Worm (Caenorhabditis elegans) whole organism, L2 larva: ENCODE data around the gene nhr-164.
"Not testable (repeated sequence)": the region's sequence is repeated elsewhere in the genome, so short reads cannot be mapped to it uniquely, and the experiment has no call there.

Source experiments
- F13H6.1 ChIP-seq: sonication (generic microtip); optimal IDR thresholded peaks from 2 replicates; lab custom pipeline; 2016; ENCODE audit warnings: missing genetic modification characterization, missing compliant biosample characterization
- Y55F3AM.14 ChIP-seq: fragments of 200-800 bp; sonication (Bioruptor generic); optimal IDR thresholded peaks from 2 replicates; lab custom pipeline; 2018; ENCODE audit warnings: mild to moderate bottlenecking, missing genetic modification characterization, missing compliant biosample characterization
- ZK546.5 ChIP-seq: sonication (generic microtip); optimal IDR thresholded peaks from 2 replicates; lab custom pipeline; 2017; ENCODE audit warnings: missing biosample characterization, missing genetic modification characterization
- alr-1 ChIP-seq: fragments of 150-350 bp; optimal IDR thresholded peaks from 2 replicates; lab custom pipeline; 2014; ENCODE audit warnings: missing biosample characterization, missing genetic modification characterization
- aly-2 ChIP-seq: fragments of 150-350 bp; optimal IDR thresholded peaks from 2 replicates; lab custom pipeline; 2014; ENCODE audit warnings: missing biosample characterization, missing genetic modification characterization
- blmp-1 ChIP-seq: sonication (generic microtip); optimal IDR thresholded peaks from 2 replicates; lab custom pipeline; 2017; ENCODE audit warnings: missing genetic modification characterization, mild to moderate bottlenecking, missing compliant biosample characterization, antibody characterized with exemption, moderate library complexity; ENCODE audit not compliant: insufficient read depth
- ceh-16 ChIP-seq: fragments of 150-350 bp; optimal IDR thresholded peaks from 2 replicates; lab custom pipeline; 2014; ENCODE audit warnings: missing biosample characterization, missing genetic modification characterization
- ceh-82 ChIP-seq: fragments of 150-350 bp; optimal IDR thresholded peaks from 2 replicates; lab custom pipeline; 2014; ENCODE audit warnings: missing biosample characterization, missing genetic modification characterization
- crh-2 ChIP-seq: sonication (generic microtip); optimal IDR thresholded peaks from 2 replicates; lab custom pipeline; 2017; ENCODE audit warnings: missing biosample characterization, missing genetic modification characterization
- egl-27 ChIP-seq: sonication (generic microtip); optimal IDR thresholded peaks from 3 replicates; lab custom pipeline; 2017; ENCODE audit warnings: missing biosample characterization, missing genetic modification reagents, missing genetic modification characterization
- elt-1 ChIP-seq: fragments of 150-350 bp; optimal IDR thresholded peaks from 2 replicates; lab custom pipeline; 2014; ENCODE audit warnings: missing biosample characterization, missing genetic modification characterization
- fos-1 ChIP-seq: fragments of 150-350 bp; optimal IDR thresholded peaks from 2 replicates; lab custom pipeline; 2014; ENCODE audit warnings: missing biosample characterization, missing genetic modification characterization
- gmeb-1 ChIP-seq: fragments of 150-350 bp; optimal IDR thresholded peaks from 2 replicates; lab custom pipeline; 2014; ENCODE audit warnings: missing biosample characterization, missing genetic modification characterization
- lin-11 ChIP-seq: fragments of 150-350 bp; sonication (generic microtip); optimal IDR thresholded peaks from 2 replicates; lab custom pipeline; 2014; ENCODE audit warnings: missing biosample characterization, missing genetic modification characterization, inconsistent platforms, mixed read lengths
- lin-39 ChIP-seq: fragments of 150-350 bp; optimal IDR thresholded peaks from 2 replicates; lab custom pipeline; 2014; ENCODE audit warnings: missing biosample characterization, missing genetic modification reagents, missing genetic modification characterization
- mbf-1 ChIP-seq: sonication (generic microtip); optimal IDR thresholded peaks from 2 replicates; lab custom pipeline; 2017; ENCODE audit warnings: missing biosample characterization, missing genetic modification characterization
- mdl-1 ChIP-seq, 2 experiments: fragments of 150-350 bp in 1 of 2; sonication (generic microtip) in 1 of 2; optimal IDR thresholded peaks; 2 replicates each; lab custom pipeline; 2017; ENCODE audit warnings: missing biosample characterization in 2 of 2, missing genetic modification characterization in 2 of 2
- nhr-10 ChIP-seq: sonication (generic microtip); optimal IDR thresholded peaks from 2 replicates; lab custom pipeline; 2017; ENCODE audit warnings: missing biosample characterization, missing genetic modification characterization
- nhr-129 ChIP-seq: fragments of 150-350 bp; optimal IDR thresholded peaks from 2 replicates; lab custom pipeline; 2014; ENCODE audit warnings: missing biosample characterization, missing genetic modification characterization
- nhr-23 ChIP-seq: fragments of 150-350 bp; optimal IDR thresholded peaks from 2 replicates; lab custom pipeline; 2014; ENCODE audit warnings: missing biosample characterization, missing genetic modification reagents, missing genetic modification characterization
- nhr-237 ChIP-seq: fragments of 150-350 bp; optimal IDR thresholded peaks from 2 replicates; lab custom pipeline; 2014; ENCODE audit warnings: missing biosample characterization, missing genetic modification characterization
- nhr-25 ChIP-seq: fragments of 150-350 bp; sonication (generic microtip); optimal IDR thresholded peaks from 3 replicates; lab custom pipeline; 2014; ENCODE audit warnings: missing biosample characterization, missing genetic modification characterization
- nhr-6 ChIP-seq: fragments of 150-350 bp; optimal IDR thresholded peaks from 2 replicates; lab custom pipeline; 2014; ENCODE audit warnings: missing biosample characterization, missing genetic modification characterization
- skn-1 ChIP-seq: sonication (generic microtip); optimal IDR thresholded peaks from 2 replicates; lab custom pipeline; 2017; ENCODE audit warnings: missing biosample characterization, missing genetic modification characterization
- sma-3 ChIP-seq: sonication (generic microtip); optimal IDR thresholded peaks from 2 replicates; lab custom pipeline; 2016; ENCODE audit warnings: missing genetic modification reagents, missing genetic modification characterization, missing compliant biosample characterization
- sma-9 ChIP-seq, 2 experiments: fragments of 150-350 bp in 1 of 2; sonication (generic microtip) in 1 of 2; optimal IDR thresholded peaks; 2 replicates each; lab custom pipeline; 2014 to 2016; ENCODE audit warnings: missing genetic modification characterization in 2 of 2, mild to moderate bottlenecking in 1 of 2, missing biosample characterization in 1 of 2, missing compliant biosample characterization in 1 of 2, missing genetic modification reagents in 1 of 2, moderate library complexity in 1 of 2
- unc-39 ChIP-seq: fragments of 150-350 bp; optimal IDR thresholded peaks from 2 replicates; lab custom pipeline; 2014; ENCODE audit warnings: missing biosample characterization, missing genetic modification characterization
- unc-55 ChIP-seq: fragments of 150-350 bp; sonication (generic microtip); optimal IDR thresholded peaks from 3 replicates; lab custom pipeline; 2014; ENCODE audit warnings: missing biosample characterization, missing genetic modification reagents, missing genetic modification characterization
- unc-62 ChIP-seq: fragments of 150-350 bp; optimal IDR thresholded peaks from 2 replicates; lab custom pipeline; 2014; ENCODE audit warnings: missing biosample characterization, missing genetic modification reagents, missing genetic modification characterization
- zag-1 ChIP-seq: fragments of 150-350 bp; optimal IDR thresholded peaks from 2 replicates; lab custom pipeline; 2014; ENCODE audit warnings: missing biosample characterization, missing genetic modification characterization
- ztf-1 ChIP-seq: fragments of 200-800 bp; sonication (Bioruptor generic); conservative IDR thresholded peaks from 2 replicates; pipeline ENCODE4 v1.3.6; 2022; ENCODE audit warnings: missing genetic modification characterization, missing compliant biosample characterization
- ztf-11 ChIP-seq: sonication (generic microtip); optimal IDR thresholded peaks from 2 replicates; lab custom pipeline; 2017; ENCODE audit warnings: missing biosample characterization, missing genetic modification characterization
- ztf-4 ChIP-seq: fragments of 150-350 bp; optimal IDR thresholded peaks from 2 replicates; lab custom pipeline; 2014; ENCODE audit warnings: missing biosample characterization, missing genetic modification characterization

nhr-164 gene

ce11 chrV:15264131-15264530 is 28.6 kb upstream of the nhr-164 start, which contains the start of gene M01B2.12:
M01B2.12 (minus strand) TSS chrV:15264231.
- no peak for TF ChIP-seq Y55F3AM.14 (GFP tag; lab: Kevin White, UChicago)
- TF ChIP-seq ceh-16: no peak
- TF ChIP-seq nhr-10 (tag; lab: Kevin White, UChicago): no peak
- no peak for TF ChIP-seq nhr-25 (tag; lab: Kevin White, UChicago)
- TF ChIP-seq lin-39 (tag; lab: Kevin White, UChicago): no peak
- TF ChIP-seq mbf-1 (tag; lab: Kevin White, UChicago): no peak
- TF ChIP-seq crh-2: no peak
- no peak for TF ChIP-seq elt-1 (tag; lab: Kevin White, UChicago)
- no peak for TF ChIP-seq alr-1 (tag; lab: Kevin White, UChicago)
- TF ChIP-seq sma-3 (GFP tag; lab: Kevin White, UChicago): no peak
- TF ChIP-seq skn-1: no peak
- TF ChIP-seq zag-1 (tag; lab: Kevin White, UChicago): no peak

ce11 chrV:15262336-15262735 is 26.8 kb upstream of the nhr-164 start, which contains the start of gene M01B2.10:
M01B2.10 (minus strand) TSS chrV:15262436.
- TF ChIP-seq nhr-25 (tag; lab: Kevin White, UChicago); ztf-11 (tag; lab: Kevin White, UChicago); unc-55 (GFP tag; lab: Kevin White, UChicago): not testable (repeated sequence)

ce11 chrV:15259904-15260303 is 24.3 kb upstream of the nhr-164 start, which contains the start of gene M01B2.8:
M01B2.8 (plus strand) TSS chrV:15260204.
- TF ChIP-seq crh-2: no peak
- TF ChIP-seq sma-3 (GFP tag; lab: Kevin White, UChicago): no peak
- TF ChIP-seq ztf-11 (tag; lab: Kevin White, UChicago): no peak
- TF ChIP-seq nhr-6 (tag; lab: Kevin White, UChicago): no peak
- no peak for TF ChIP-seq F13H6.1 (tag; lab: Kevin White, UChicago)
- no peak for TF ChIP-seq nhr-23 (tag; lab: Kevin White, UChicago)
- TF ChIP-seq mbf-1 (tag; lab: Kevin White, UChicago): no peak
- TF ChIP-seq fos-1 (tag; lab: Kevin White, UChicago): no peak
- no peak for TF ChIP-seq ZK546.5 (tag; lab: Kevin White, UChicago)
- no peak for TF ChIP-seq skn-1
- no peak for TF ChIP-seq blmp-1 (tag; lab: Kevin White, UChicago)
- TF ChIP-seq ztf-4 (tag; lab: Kevin White, UChicago): no peak
- no peak for TF ChIP-seq ztf-1
- TF ChIP-seq nhr-25 (tag; lab: Kevin White, UChicago): no peak
- TF ChIP-seq nhr-237 (tag; lab: Kevin White, UChicago): no peak
- TF ChIP-seq mdl-1 (tag; optimal IDR thresholded peaks at IDR 0.05; lab: Kevin White, UChicago): no peak
- no peak for TF ChIP-seq ceh-16
- no peak for TF ChIP-seq lin-11 (tag; lab: Kevin White, UChicago)
- TF ChIP-seq sma-9 (GFP tag; optimal IDR thresholded peaks at IDR 0.05; lab: Kevin White, UChicago): no peak
- TF ChIP-seq sma-9 (tag; optimal IDR thresholded peaks at IDR 0.05; lab: Kevin White, UChicago): no peak
- TF ChIP-seq, all 48 proteins: peak for 0

- TF ChIP-seq ceh-82 (tag; lab: Kevin White, UChicago) (no peak), skn-1 (no peak), alr-1 (tag; lab: Kevin White, UChicago) (no peak), nhr-23 (tag; lab: Kevin White, UChicago) (no peak), ztf-11 (tag; lab: Kevin White, UChicago) (no peak), nhr-237 (tag; lab: Kevin White, UChicago) (no peak), unc-62 (no peak), elt-1 (tag; lab: Kevin White, UChicago) (no peak), aly-2 (tag; lab: Kevin White, UChicago) (no peak), gmeb-1 (tag; lab: Kevin White, UChicago) (no peak), ZK546.5 (tag; lab: Kevin White, UChicago) (no peak)
Observed at ce11 chrV:15259049-15259448, 23.5 kb upstream of the nhr-164 start, which contains the start of gene srsx-37. srsx-37 (minus strand) TSS chrV:15259149.

ce11 chrV:15256669-15257068 is 21.1 kb upstream of the nhr-164 start, which contains the start of gene srsx-39:
srsx-39 (minus strand) TSS chrV:15256769.
- not testable (repeated sequence) for TF ChIP-seq unc-39; nhr-129 (tag; lab: Kevin White, UChicago); egl-27 (tag; lab: Kevin White, UChicago)
